Worm (Caenorhabditis elegans): ENCODE data around the gene F41G3.21.

The F41G3.21 gene

ce11 chrII:6713003-6713402 is 39.7 kb downstream of the F41G3.21 start:
- no peak for TF ChIP-seq syd-9 (tag; optimal IDR thresholded peaks at IDR 0.05)
- no peak for TF ChIP-seq ceh-24 (tag; optimal IDR thresholded peaks at IDR 0.05)
- no peak for TF ChIP-seq ceh-34 (tag; optimal IDR thresholded peaks at IDR 0.05)
- TF ChIP-seq T23F11.4 (GFP tag; optimal IDR thresholded peaks at IDR 0.05) = no peak
- TF ChIP-seq elt-4 (tag; optimal IDR thresholded peaks at IDR 0.05) = no peak

ce11 chrII:6712177-6712981 is 40.4 kb downstream of the F41G3.21 start, which contains the start of the genes dpy-10 and T14B4.19:
Gene dpy-10, minus strand, starts transcription at chrII:6712227.
Gene T14B4.19, minus strand, starts transcription at chrII:6712931.
- TF ChIP-seq rnt-1 (tag; optimal IDR thresholded peaks at IDR 0.05) (peak; percentile 11), dmd-4 (tag; optimal IDR thresholded peaks at IDR 0.05; ENCODE audit: borderline replicate concordance) (no peak), tbx-7 (tag; optimal IDR thresholded peaks at IDR 0.05) (no peak), ref-2 (tag; optimal IDR thresholded peaks at IDR 0.05) (peak; percentile 66)

ce11 chrII:6710596-6710995 is 42.2 kb downstream of the F41G3.21 start:
- no peak for TF ChIP-seq ceh-2 (tag; optimal IDR thresholded peaks at IDR 0.05)
- TF ChIP-seq sdc-2 (tag; optimal IDR thresholded peaks at IDR 0.05) = peak; percentile 28
- peak; percentile 45 for TF ChIP-seq hlh-6 (tag; optimal IDR thresholded peaks at IDR 0.05)
- no peak for TF ChIP-seq gmeb-2 (tag; optimal IDR thresholded peaks at IDR 0.05)
- no peak for TF ChIP-seq fkh-10 (GFP tag; optimal IDR thresholded peaks at IDR 0.05)

- no peak for TF ChIP-seq pag-3 (tag; optimal IDR thresholded peaks at IDR 0.05; ENCODE audit: borderline replicate concordance)
- TF ChIP-seq unc-42 (tag; optimal IDR thresholded peaks at IDR 0.05) = peak; percentile 93
- no peak for TF ChIP-seq ceh-9 (tag; optimal IDR thresholded peaks at IDR 0.05)
- TF ChIP-seq sox-4 (tag; optimal IDR thresholded peaks at IDR 0.05) = no peak
- no peak for TF ChIP-seq fkh-10 (GFP tag; optimal IDR thresholded peaks at IDR 0.05)
These were observed 43.1 kb downstream of the F41G3.21 start for ce11 chrII:6709680-6710079.

ce11 chrII:6708980-6709379 is 43.8 kb downstream of the F41G3.21 start:
- TF ChIP-seq ceh-6 (GFP tag; optimal IDR thresholded peaks at IDR 0.05) (no peak), rnt-1 (tag; optimal IDR thresholded peaks at IDR 0.05) (no peak), ceh-30 (tag; optimal IDR thresholded peaks at IDR 0.05) (no peak), nhr-232 (tag; optimal IDR thresholded peaks at IDR 0.05) (no peak), ceh-9 (tag; optimal IDR thresholded peaks at IDR 0.05) (no peak), pha-2 (tag; optimal IDR thresholded peaks at IDR 0.05) (no peak), K09A11.1 (tag; optimal IDR thresholded peaks at IDR 0.05; ENCODE audit: insufficient read depth) (no peak), sox-2 (GFP tag; IDR thresholded peaks at IDR 0.05) (no peak), ztf-16 (tag; optimal IDR thresholded peaks at IDR 0.05) (no peak), nfya-1 (tag; optimal IDR thresholded peaks at IDR 0.05) (peak; percentile 36), ama-1 (optimal IDR thresholded peaks at IDR 0.05) (no peak), ceh-34 (tag; optimal IDR thresholded peaks at IDR 0.05) (no peak), tbx-2 (tag; optimal IDR thresholded peaks at IDR 0.05) (no peak), ceh-18 (tag; optimal IDR thresholded peaks at IDR 0.05) (peak; percentile 76), sdc-2 (tag; optimal IDR thresholded peaks at IDR 0.05) (no peak)

- no peak for TF ChIP-seq nhr-11 (tag; optimal IDR thresholded peaks at IDR 0.05)
- peak; percentile 75 for TF ChIP-seq ceh-18 (tag; optimal IDR thresholded peaks at IDR 0.05)
- no peak for TF ChIP-seq fkh-10 (GFP tag; optimal IDR thresholded peaks at IDR 0.05)
- TF ChIP-seq elt-4 (tag; optimal IDR thresholded peaks at IDR 0.05) = no peak
- TF ChIP-seq unc-55 (GFP tag; optimal IDR thresholded peaks at IDR 0.05) = peak; percentile 84
- TF ChIP-seq ceh-19 (GFP tag; optimal IDR thresholded peaks at IDR 0.05) = no peak
- no peak for TF ChIP-seq ceh-45 (GFP tag; IDR thresholded peaks at IDR 0.05)
- no peak for TF ChIP-seq sox-4 (tag; optimal IDR thresholded peaks at IDR 0.05)
- no peak for TF ChIP-seq ama-1 (optimal IDR thresholded peaks at IDR 0.05)
- no peak for TF ChIP-seq T23F11.4 (GFP tag; optimal IDR thresholded peaks at IDR 0.05)
- TF ChIP-seq elt-2 (tag; optimal IDR thresholded peaks at IDR 0.05) = no peak
- no peak for TF ChIP-seq nhr-232 (tag; optimal IDR thresholded peaks at IDR 0.05)
- no peak for TF ChIP-seq odd-2 (tag; optimal IDR thresholded peaks at IDR 0.05)
- peak; percentile 27 for TF ChIP-seq ceh-31 (tag; optimal IDR thresholded peaks at IDR 0.05)
- TF ChIP-seq unc-42 (tag; optimal IDR thresholded peaks at IDR 0.05) = peak; percentile 2
- TF ChIP-seq pqm-1 (tag; optimal IDR thresholded peaks at IDR 0.05) = no peak
- TF ChIP-seq ttx-3 (tag; optimal IDR thresholded peaks at IDR 0.05) = no peak
- TF ChIP-seq rnt-1 (tag; optimal IDR thresholded peaks at IDR 0.05) = peak; percentile 41
- no peak for TF ChIP-seq C38D4.7 (GFP tag; optimal IDR thresholded peaks at IDR 0.05)
- no peak for TF ChIP-seq K09A11.1 (tag; optimal IDR thresholded peaks at IDR 0.05; ENCODE audit: insufficient read depth)
- TF ChIP-seq ceh-9 (tag; optimal IDR thresholded peaks at IDR 0.05) = no peak
These were observed 45.1 kb downstream of the F41G3.21 start for ce11 chrII:6707496-6708260.
